Fruit fly (Drosophila melanogaster): ENCODE data around the gene CG14841.

DNA sequence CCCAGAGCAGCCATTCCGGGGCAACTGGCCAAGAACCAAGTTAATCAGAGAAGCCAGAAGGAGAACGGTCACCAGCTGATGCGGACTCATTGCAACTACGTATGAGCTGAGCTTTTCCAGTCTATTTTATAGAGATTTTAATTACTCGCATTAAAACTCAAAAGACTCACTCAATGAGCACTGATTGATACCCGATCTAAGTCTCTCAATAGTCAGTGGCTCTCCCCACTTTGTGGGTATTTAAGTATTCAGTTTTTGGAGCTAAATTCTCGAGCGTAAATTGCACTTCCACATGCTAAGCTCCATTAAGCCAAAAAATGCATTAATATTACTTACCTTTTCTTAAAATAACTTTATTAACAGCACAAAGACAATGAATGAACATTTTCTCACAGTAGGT lies 42.1 kb downstream of the CG14841 start, which contains the start of gene CG31326:
- no peak for TF ChIP-seq Dip2 (GFP tag; IDR thresholded peaks at IDR 0.05)
- no peak for TF ChIP-seq eyg (GFP tag; optimal IDR thresholded peaks at IDR 0.05)
- no peak for TF ChIP-seq CG31441 (GFP tag; IDR thresholded peaks at IDR 0.05)
- no peak for TF ChIP-seq D19A (tag; optimal IDR thresholded peaks at IDR 0.05)
- no peak for TF ChIP-seq CG7745 (tag; optimal IDR thresholded peaks at IDR 0.05)
- TF ChIP-seq Hr78 (GFP tag; optimal IDR thresholded peaks at IDR 0.05): no peak
- no peak for TF ChIP-seq CG7357 (GFP tag; IDR thresholded peaks at IDR 0.05)

All from whole organism, embryonic.